Worm (Caenorhabditis elegans): Measurements from ENCODE around the gene mrpl-50.

ce11 chrII:8926451-8926850 lies 3.2 kb upstream of the mrpl-50 start, which contains the start of gene B0457.2:
- TF ChIP-seq snpc-4 (tag; optimal IDR thresholded peaks at IDR 0.05) (no peak), nhr-28 (tag; optimal IDR thresholded peaks at IDR 0.05) (no peak), drap-1 (GFP tag; optimal IDR thresholded peaks at IDR 0.05) (no peak), cnd-1 (tag; optimal IDR thresholded peaks at IDR 0.05) (no peak), lsy-2 (tag; optimal IDR thresholded peaks at IDR 0.05) (no peak), mab-5 (tag; optimal IDR thresholded peaks at IDR 0.05) (no peak), mep-1 (tag; optimal IDR thresholded peaks at IDR 0.05) (no peak), lin-13 (tag; optimal IDR thresholded peaks at IDR 0.05) (no peak), nhr-12 (tag; optimal IDR thresholded peaks at IDR 0.05) (no peak)
